Fruit fly (Drosophila melanogaster) whole organism, embryonic: ENCODE results near the gene Pnn.
A peak's percentile ranks its signal among the peaks of the same experiment; 100 is the strongest.

Source experiments
- Aef1 ChIP-seq: fragments of 200-800 bp; sonication (Bioruptor generic); IDR thresholded peaks from 3 replicates; pipeline ENCODE4 v1.3.6; 2022; ENCODE audit warnings: missing biosample characterization, missing genetic modification characterization
- Bgb ChIP-seq: fragments of 200-800 bp; sonication (Bioruptor generic); IDR thresholded peaks from 2 replicates; pipeline ENCODE4 v1.3.6; 2022; ENCODE audit warnings: missing biosample characterization, missing genetic modification characterization; ENCODE audit not compliant: partially characterized antibody
- CG10366 ChIP-seq: fragments of 200-800 bp; sonication (Bioruptor generic); IDR thresholded peaks from 2 replicates; pipeline ENCODE4 v1.3.6; 2022; ENCODE audit warnings: missing biosample characterization, missing genetic modification characterization
- CG10543 ChIP-seq: fragments of 200-800 bp; sonication (Bioruptor generic); optimal IDR thresholded peaks from 3 replicates; lab custom pipeline; 2017; ENCODE audit warnings: missing biosample characterization, mild to moderate bottlenecking, missing genetic modification characterization, moderate library complexity
- CG11695 ChIP-seq: fragments of 200-800 bp; sonication (Bioruptor generic); IDR thresholded peaks from 3 replicates; pipeline ENCODE4 v1.3.6; 2022; ENCODE audit warnings: missing biosample characterization, missing genetic modification characterization
- CG12155 ChIP-seq: fragments of 200-800 bp; sonication (Bioruptor generic); optimal IDR thresholded peaks from 3 replicates; lab custom pipeline; 2016; ENCODE audit warnings: missing biosample characterization, missing genetic modification characterization
- CG13894 ChIP-seq: fragments of 200-800 bp; sonication (Bioruptor generic); optimal IDR thresholded peaks from 3 replicates; lab custom pipeline; 2018; ENCODE audit warnings: missing biosample characterization, mild to moderate bottlenecking, missing genetic modification characterization, moderate library complexity
- CG14667 ChIP-seq: fragments of 200-800 bp; sonication (Bioruptor generic); IDR thresholded peaks from 2 replicates; pipeline ENCODE4 v1.3.6; 2022; ENCODE audit warnings: missing biosample characterization, missing genetic modification characterization
- CG17568 ChIP-seq: fragments of 200-800 bp; sonication (Bioruptor generic); optimal IDR thresholded peaks from 2 replicates; lab custom pipeline; 2018; ENCODE audit warnings: missing biosample characterization, mild to moderate bottlenecking, missing genetic modification characterization, moderate library complexity
- CG1832 ChIP-seq: fragments of 200-800 bp; sonication (Bioruptor generic); optimal IDR thresholded peaks from 2 replicates; lab custom pipeline; 2017; ENCODE audit warnings: missing biosample characterization, mild to moderate bottlenecking, missing genetic modification characterization, inconsistent platforms
- CG2116 ChIP-seq: fragments of 200-800 bp; sonication (Bioruptor generic); optimal IDR thresholded peaks from 3 replicates; lab custom pipeline; 2018; ENCODE audit warnings: missing biosample characterization, mild to moderate bottlenecking, missing genetic modification characterization
- CG2129 ChIP-seq: fragments of 200-800 bp; sonication (Bioruptor generic); IDR thresholded peaks from 2 replicates; pipeline ENCODE4 v1.3.6; 2022; ENCODE audit warnings: missing biosample characterization, missing genetic modification characterization; ENCODE audit not compliant: partially characterized antibody
- CG31224 ChIP-seq: fragments of 200-800 bp; sonication (Bioruptor generic); IDR thresholded peaks from 2 replicates; pipeline ENCODE4 v1.3.6; 2022; ENCODE audit warnings: missing biosample characterization, missing genetic modification characterization
- CG32767 ChIP-seq: fragments of 200-800 bp; sonication (Bioruptor generic); IDR thresholded peaks from 2 replicates; pipeline ENCODE4 v1.3.6; 2022; ENCODE audit warnings: missing biosample characterization, missing genetic modification characterization
- CG3281 ChIP-seq: fragments of 200-800 bp; sonication (Bioruptor generic); optimal IDR thresholded peaks from 3 replicates; lab custom pipeline; 2017; ENCODE audit warnings: missing biosample characterization, mild to moderate bottlenecking, missing genetic modification characterization
- CG42726 ChIP-seq: fragments of 200-800 bp; sonication (Bioruptor generic); IDR thresholded peaks from 2 replicates; pipeline ENCODE4 v1.3.6; 2022; ENCODE audit warnings: missing biosample characterization, missing genetic modification characterization; ENCODE audit not compliant: partially characterized antibody
- CG6175 ChIP-seq: fragments of 200-800 bp; sonication (Bioruptor generic); IDR thresholded peaks from 3 replicates; pipeline ENCODE4 v1.3.6; 2022; ENCODE audit warnings: missing biosample characterization, missing genetic modification characterization
- CG7987 ChIP-seq: fragments of 200-800 bp; sonication (Bioruptor generic); optimal IDR thresholded peaks from 2 replicates; lab custom pipeline; 2018; ENCODE audit warnings: missing biosample characterization, mild to moderate bottlenecking, missing genetic modification characterization, moderate library complexity
- CG8290 ChIP-seq, 3 experiments: fragments of 200-800 bp; sonication (Bioruptor generic); optimal IDR thresholded peaks; 2 replicates each; lab custom pipeline; 2016 to 2019; ENCODE audit warnings: missing biosample characterization in 3 of 3, missing genetic modification characterization in 3 of 3, mild to moderate bottlenecking in 2 of 3, moderate library complexity in 1 of 3
- CG9932 ChIP-seq: fragments of 200-800 bp; sonication (Bioruptor generic); IDR thresholded peaks from 2 replicates; pipeline ENCODE4 v1.3.6; 2022; ENCODE audit warnings: missing biosample characterization, missing genetic modification characterization
- CTCF ChIP-seq: fragments of 200-800 bp; sonication (Bioruptor generic); optimal IDR thresholded peaks from 2 replicates; lab custom pipeline; 2017; ENCODE audit warnings: missing biosample characterization, mild to moderate bottlenecking, missing genetic modification characterization, moderate library complexity
- Fer1 ChIP-seq: fragments of 200-800 bp; sonication (Bioruptor generic); optimal IDR thresholded peaks from 2 replicates; lab custom pipeline; 2017; ENCODE audit warnings: missing biosample characterization, mild to moderate bottlenecking, missing genetic modification characterization
- HLH3B ChIP-seq: fragments of 200-800 bp; sonication (Bioruptor generic); IDR thresholded peaks from 2 replicates; pipeline ENCODE4 v1.3.6; 2022; ENCODE audit warnings: missing biosample characterization, missing genetic modification characterization
- Hand ChIP-seq: fragments of 200-800 bp; sonication (Bioruptor generic); optimal IDR thresholded peaks from 2 replicates; lab custom pipeline; 2017; ENCODE audit warnings: mild to moderate bottlenecking, missing biosample characterization, missing genetic modification reagents, missing genetic modification characterization
- MBD-R2 ChIP-seq: fragments of 200-800 bp; sonication (Bioruptor generic); IDR thresholded peaks from 2 replicates; pipeline ENCODE4 v1.3.6; 2022; ENCODE audit warnings: missing biosample characterization, missing genetic modification characterization
- MESR4 ChIP-seq: fragments of 200-800 bp; sonication (Bioruptor generic); optimal IDR thresholded peaks from 2 replicates; lab custom pipeline; 2018; ENCODE audit warnings: missing biosample characterization, mild to moderate bottlenecking, missing genetic modification characterization, moderate library complexity
- Med ChIP-seq: fragments of 200-800 bp; sonication (Bioruptor generic); peaks from one replicate; lab custom pipeline; 2016; ENCODE audit warnings: missing biosample characterization, missing genetic modification characterization, mild to moderate bottlenecking, inconsistent platforms, moderate library complexity
- Ptx1 ChIP-seq: fragments of 200-800 bp; sonication (Bioruptor generic); IDR thresholded peaks from 2 replicates; pipeline ENCODE4 v1.3.6; 2022; ENCODE audit warnings: missing biosample characterization, missing genetic modification characterization
- chinmo ChIP-seq: fragments of 200-800 bp; sonication (Bioruptor generic); IDR thresholded peaks from 4 replicates; pipeline ENCODE4 v1.3.6; 2022; ENCODE audit warnings: missing biosample characterization, missing genetic modification characterization; ENCODE audit not compliant: partially characterized antibody
- ci ChIP-seq: fragments of 200-800 bp; sonication (Bioruptor generic); IDR thresholded peaks from 3 replicates; pipeline ENCODE4 v1.3.6; 2022; ENCODE audit warnings: missing biosample characterization, missing genetic modification characterization
- crol ChIP-seq: fragments of 200-800 bp; sonication (Bioruptor generic); IDR thresholded peaks from 2 replicates; pipeline ENCODE4 v1.3.6; 2022; ENCODE audit warnings: missing biosample characterization, missing genetic modification characterization
- dm ChIP-seq: fragments of 200-800 bp; sonication (Bioruptor generic); optimal IDR thresholded peaks from 3 replicates; lab custom pipeline; 2016; ENCODE audit warnings: missing biosample characterization, missing genetic modification characterization
- dmrt11E ChIP-seq: fragments of 200-800 bp; sonication (Bioruptor generic); optimal IDR thresholded peaks from 3 replicates; lab custom pipeline; 2018; ENCODE audit warnings: missing biosample characterization, mild to moderate bottlenecking, missing genetic modification characterization, moderate library complexity
- ewg ChIP-seq: fragments of 200-800 bp; sonication (Bioruptor generic); optimal IDR thresholded peaks from 3 replicates; lab custom pipeline; 2017; ENCODE audit warnings: mild to moderate bottlenecking, missing biosample characterization, missing genetic modification reagents, missing genetic modification characterization
- fd102C ChIP-seq: fragments of 200-800 bp; sonication (Bioruptor generic); optimal IDR thresholded peaks from 2 replicates; lab custom pipeline; 2018; ENCODE audit warnings: missing biosample characterization, mild to moderate bottlenecking, missing genetic modification characterization, moderate library complexity
- inv ChIP-seq: fragments of 200-800 bp; sonication (Bioruptor generic); IDR thresholded peaks from 2 replicates; pipeline ENCODE4 v1.3.6; 2022; ENCODE audit warnings: missing biosample characterization, missing genetic modification characterization; ENCODE audit not compliant: partially characterized antibody
- jumu ChIP-seq: fragments of 200-800 bp; sonication (Bioruptor generic); optimal IDR thresholded peaks from 3 replicates; lab custom pipeline; 2016; ENCODE audit warnings: missing biosample characterization, missing genetic modification characterization
- ken ChIP-seq: fragments of 200-800 bp; sonication (Bioruptor generic); IDR thresholded peaks from 3 replicates; pipeline ENCODE4 v1.3.6; 2022; ENCODE audit warnings: missing biosample characterization, missing genetic modification characterization
- lab ChIP-seq: fragments of 200-800 bp; sonication (Bioruptor generic); optimal IDR thresholded peaks from 3 replicates; lab custom pipeline; 2017; ENCODE audit warnings: missing biosample characterization, missing genetic modification characterization, mild to moderate bottlenecking, moderate library complexity, missing genetic modification reagents
- lov ChIP-seq, 2 experiments: fragments of 200-800 bp in 1 of 2; fragments of >200 bp in 1 of 2; sonication (Bioruptor generic) in 1 of 2; IDR thresholded peaks in 1 of 2; optimal IDR thresholded peaks in 1 of 2; 2 replicates in 1 of 2; 3 replicates in 1 of 2; pipeline versions ENCODE4 v1.3.6 to Lab custom; 2017 to 2022; ENCODE audit warnings: missing biosample characterization in 1 of 2, missing genetic modification characterization in 1 of 2
- psq ChIP-seq: fragments of 200-800 bp; sonication (Bioruptor generic); optimal IDR thresholded peaks from 2 replicates; lab custom pipeline; 2017; ENCODE audit warnings: missing biosample characterization, missing genetic modification characterization
- pzg ChIP-seq: fragments of 200-800 bp; sonication (Bioruptor generic); optimal IDR thresholded peaks from 3 replicates; lab custom pipeline; 2018; ENCODE audit warnings: missing biosample characterization, mild to moderate bottlenecking, missing genetic modification characterization, moderate library complexity
- sd ChIP-seq: fragments of 200-800 bp; sonication (Bioruptor generic); optimal IDR thresholded peaks from 3 replicates; lab custom pipeline; 2018; ENCODE audit warnings: missing biosample characterization, mild to moderate bottlenecking, missing genetic modification characterization, moderate library complexity
- sr ChIP-seq: fragments of 200-800 bp; sonication (Bioruptor generic); IDR thresholded peaks from 3 replicates; pipeline ENCODE4 v1.3.6; 2022; ENCODE audit warnings: missing biosample characterization, missing genetic modification characterization
- ssp ChIP-seq: fragments of 200-800 bp; sonication (Bioruptor generic); IDR thresholded peaks from 2 replicates; pipeline ENCODE4 v1.3.6; 2022; ENCODE audit warnings: missing biosample characterization, missing genetic modification characterization
- tin ChIP-seq: fragments of 200-800 bp; sonication (Bioruptor generic); optimal IDR thresholded peaks from 3 replicates; lab custom pipeline; 2016; ENCODE audit warnings: missing biosample characterization, missing genetic modification characterization
- unc-4 ChIP-seq: fragments of 200-800 bp; sonication (Bioruptor generic); IDR thresholded peaks from 2 replicates; pipeline ENCODE4 v1.3.6; 2022; ENCODE audit warnings: missing biosample characterization, missing genetic modification characterization; ENCODE audit not compliant: partially characterized antibody

The Pnn gene

dm6 chr3R:9784341-9785062, 43.8 kb downstream of the Pnn start, which contains the start of the genes MtnA and CG8500 (continued):
- TF ChIP-seq HLH3B (GFP tag; lab: Robert Waterston, UW), result no peak
- TF ChIP-seq ci, result no peak; the same call in 2 of the 3 replicates
- peak; percentile 23 for TF ChIP-seq MESR4 (GFP tag; lab: Kevin White, UChicago)
- TF ChIP-seq CG6175 (GFP tag; lab: Robert Waterston, UW), result peak; percentile 78; the same call in 2 of the 3 replicates
- TF ChIP-seq CG31224, result no peak
- peak; percentile 64 for TF ChIP-seq CTCF (GFP tag; lab: Kevin White, UChicago)
- TF ChIP-seq CG3281, result peak; percentile 8
- peak; percentile 3 for TF ChIP-seq dm
- no peak for TF ChIP-seq CG32767
- peak; percentile 99 for TF ChIP-seq ewg (GFP tag; lab: Kevin White, UChicago)
- peak; percentile 81 for TF ChIP-seq Med (GFP tag; lab: Kevin White, UChicago)
- no peak for TF ChIP-seq CG14667 (GFP tag; lab: Robert Waterston, UW)
- TF ChIP-seq jumu (GFP tag; lab: Kevin White, UChicago), result no peak
- no peak for TF ChIP-seq CG17568 (GFP tag; lab: Kevin White, UChicago)
- no peak for TF ChIP-seq CG9932 (GFP tag; lab: Robert Waterston, UW)
- TF ChIP-seq tin, result no peak
- peak; percentile 37 for TF ChIP-seq CG10543 (GFP tag; lab: Kevin White, UChicago)
- no peak for TF ChIP-seq CG1832
- TF ChIP-seq MBD-R2 (GFP tag; lab: Robert Waterston, UW), result peak; percentile 55; the same call in 1 of the 2 replicates
- TF ChIP-seq CG11695, result no peak
- peak; percentile 26 for TF ChIP-seq CG13894 (tag; lab: Kevin White, UChicago)
- no peak for TF ChIP-seq CG10366 (GFP tag; lab: Robert Waterston, UW)
- TF ChIP-seq dmrt11E (tag; lab: Kevin White, UChicago), result no peak
- peak; percentile 30 for TF ChIP-seq CG7987 (GFP tag; lab: Kevin White, UChicago)
- TF ChIP-seq unc-4 (GFP tag; lab: Robert Waterston, UW), result 0 out of 2 replicates have a peak, but pooled peaks have one; percentile 28
- 0 out of 4 replicates have a peak, but pooled peaks have one; percentile 65 for TF ChIP-seq chinmo
- TF ChIP-seq Aef1 (GFP tag; lab: Robert Waterston, UW), result no peak
- peak; percentile 54; the same call in 1 of the 2 replicates for TF ChIP-seq Bgb (GFP tag; lab: Robert Waterston, UW)
- TF ChIP-seq ken (GFP tag; lab: Robert Waterston, UW), result 0 out of 3 replicates have a peak, but pooled peaks have one; percentile 31
- no peak for TF ChIP-seq sd (tag; lab: Kevin White, UChicago)
- TF ChIP-seq pzg (GFP tag; lab: Kevin White, UChicago), result peak; percentile 67
- peak; percentile 52; the same call in 1 of the 2 replicates for TF ChIP-seq CG42726
- 0 out of 3 replicates have a peak, but pooled peaks have one; percentile 7 for TF ChIP-seq sr (GFP tag; lab: Robert Waterston, UW)
- TF ChIP-seq lab (GFP tag; lab: Kevin White, UChicago), result peak; percentile 51
- TF ChIP-seq lov (optimal IDR thresholded peaks at IDR 0.05; lab: Kevin White, UChicago), result no peak
- 0 out of 3 replicates have a peak, but pooled peaks have one; percentile 19 for TF ChIP-seq lov (GFP tag; IDR thresholded peaks at IDR 0.05; lab: Robert Waterston, UW)
- TF ChIP-seq ssp (GFP tag; lab: Robert Waterston, UW), result no peak
- peak; percentile 20 for TF ChIP-seq CG12155 (GFP tag; lab: Kevin White, UChicago)
- TF ChIP-seq Ptx1 (GFP tag; lab: Robert Waterston, UW), result 0 out of 2 replicates have a peak, but pooled peaks have one; percentile 12
- peak; percentile 93 for TF ChIP-seq crol
- TF ChIP-seq Fer1, result peak; percentile 55
- TF ChIP-seq fd102C (GFP tag; lab: Kevin White, UChicago), result no peak
- peak; percentile 4 for TF ChIP-seq Hand (GFP tag; lab: Kevin White, UChicago)
- TF ChIP-seq CG8290 (GFP tag; optimal IDR thresholded peaks at IDR 0.05; lab: Kevin White, UChicago), result no peak
- peak in 1 of 2 experiments; percentile 62 for TF ChIP-seq CG8290 (tag; optimal IDR thresholded peaks at IDR 0.05; lab: Kevin White, UChicago)
- no peak for TF ChIP-seq CG2116 (GFP tag; lab: Kevin White, UChicago)
- TF ChIP-seq psq, result no peak
- TF ChIP-seq inv (GFP tag; lab: Robert Waterston, UW), result peak; percentile 28; the same call in 1 of the 2 replicates
- no peak for TF ChIP-seq CG2129 (GFP tag; lab: Robert Waterston, UW)
